Worm (Caenorhabditis elegans) whole organism, L3 larva: ENCODE measurements around the gene best-2.

Experiments used
- ZK546.5 ChIP-seq: sonication (generic microtip); optimal IDR thresholded peaks from 2 replicates; lab custom pipeline; 2017; ENCODE audit warnings: missing biosample characterization, missing genetic modification characterization
- elt-2 ChIP-seq: sonication (generic microtip); optimal IDR thresholded peaks from 2 replicates; lab custom pipeline; 2016; ENCODE audit warnings: missing genetic modification reagents, mild to moderate bottlenecking, missing genetic modification characterization, missing compliant biosample characterization
- eor-1 ChIP-seq, 2 experiments: fragments of 150-350 bp; optimal IDR thresholded peaks; 2 replicates each; lab custom pipeline; 2014 to 2018; ENCODE audit warnings: missing biosample characterization in 2 of 2, missing genetic modification characterization in 2 of 2
- nhr-28 ChIP-seq: fragments of 150-350 bp; optimal IDR thresholded peaks from 2 replicates; lab custom pipeline; 2014; ENCODE audit warnings: missing biosample characterization, missing genetic modification characterization
- nhr-43 ChIP-seq: sonication (generic microtip); optimal IDR thresholded peaks from 2 replicates; lab custom pipeline; 2016; ENCODE audit warnings: mild to moderate bottlenecking, missing genetic modification characterization, missing compliant biosample characterization; ENCODE audit not compliant: poor library complexity, severe bottlenecking
- skn-1 ChIP-seq: fragments of 150-350 bp; optimal IDR thresholded peaks from 2 replicates; lab custom pipeline; 2014; ENCODE audit warnings: missing biosample characterization, missing genetic modification characterization

DNA sequence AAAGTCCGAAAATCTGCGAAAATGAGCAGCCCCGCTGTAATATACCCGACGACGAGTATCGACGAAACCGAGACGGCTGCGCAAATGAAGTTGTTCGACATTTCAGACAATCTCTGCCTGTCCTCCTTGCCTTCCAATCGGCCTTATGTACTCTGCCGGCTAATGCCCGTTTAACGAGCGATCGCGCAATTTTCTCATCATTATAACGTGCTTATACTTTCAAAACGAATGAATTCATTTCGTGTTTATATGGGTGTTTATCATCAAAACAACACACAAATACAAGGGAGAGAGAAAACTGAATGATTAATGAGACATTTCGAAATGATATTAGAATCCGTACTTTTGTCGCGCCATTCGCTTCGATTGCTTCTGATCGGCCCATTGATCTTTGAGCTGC is 21.9 kb downstream of the best-2 start, which contains the start of gene col-132:
- TF ChIP-seq eor-1 (tag; optimal IDR thresholded peaks at IDR 0.05; lab: Kevin White, UChicago) (no peak), nhr-28 (tag; lab: Kevin White, UChicago) (no peak), skn-1 (tag; lab: Kevin White, UChicago) (no peak), ZK546.5 (no peak), nhr-43 (tag; lab: Kevin White, UChicago) (no peak), elt-2 (tag; lab: Kevin White, UChicago) (no peak)
